Fruit fly (Drosophila melanogaster) whole organism, prepupa: ENCODE measurements around the gene CG15530.

ENCODE experiments used
- CG11762 ChIP-seq: fragments of 200-800 bp; sonication (Bioruptor generic); optimal IDR thresholded peaks from 3 replicates; lab custom pipeline; 2016; ENCODE audit warnings: missing biosample characterization, missing genetic modification characterization; ENCODE audit not compliant: insufficient read depth
- CG1621 ChIP-seq: fragments of 200-800 bp; sonication (Bioruptor generic); optimal IDR thresholded peaks from 3 replicates; lab custom pipeline; 2018; ENCODE audit warnings: missing biosample characterization, mild to moderate bottlenecking, missing genetic modification characterization
- CG4318 ChIP-seq: fragments of 200-800 bp; sonication (Bioruptor generic); optimal IDR thresholded peaks from 3 replicates; lab custom pipeline; 2017; ENCODE audit warnings: missing biosample characterization, mild to moderate bottlenecking, missing genetic modification characterization
- CG8119 ChIP-seq: fragments of 200-800 bp; sonication (Bioruptor generic); IDR thresholded peaks from 3 replicates; pipeline ENCODE4 v1.3.6; 2022; ENCODE audit warnings: missing biosample characterization, missing genetic modification characterization
- Hr39 ChIP-seq: fragments of 200-800 bp; sonication (Bioruptor generic); optimal IDR thresholded peaks from 2 replicates; lab custom pipeline; 2016; ENCODE audit warnings: missing biosample characterization, missing genetic modification characterization
- Sox15 ChIP-seq: fragments of 200-800 bp; sonication (Bioruptor generic); optimal IDR thresholded peaks from 3 replicates; lab custom pipeline; 2016; ENCODE audit warnings: missing biosample characterization, missing genetic modification characterization
- dsx ChIP-seq: fragments of 200-800 bp; optimal IDR thresholded peaks from 3 replicates; lab custom pipeline; 2019; ENCODE audit warnings: missing biosample characterization, mild to moderate bottlenecking, missing genetic modification characterization, moderate library complexity; ENCODE audit not compliant: poor library complexity, severe bottlenecking
- lz ChIP-seq: fragments of 200-800 bp; sonication (Bioruptor generic); optimal IDR thresholded peaks from 3 replicates; lab custom pipeline; 2016; ENCODE audit warnings: missing biosample characterization, missing genetic modification characterization
- salr ChIP-seq, 2 experiments: fragments of 200-800 bp; sonication (Bioruptor generic); optimal IDR thresholded peaks; 3 replicates each; lab custom pipeline; 2016 to 2018; ENCODE audit warnings: missing biosample characterization in 2 of 2, missing genetic modification characterization in 2 of 2, mild to moderate bottlenecking in 1 of 2

- TF ChIP-seq salr (GFP tag; optimal IDR thresholded peaks at IDR 0.05; lab: Kevin White, UChicago) (no peak), CG11762 (no peak), dsx (GFP tag; lab: Kevin White, UChicago) (no peak), Hr39 (GFP tag; lab: Kevin White, UChicago) (no peak), lz (GFP tag; lab: Kevin White, UChicago) (no peak), CG4318 (GFP tag; lab: Kevin White, UChicago) (peak; percentile 20), CG8119 (GFP tag; lab: Robert Waterston, UW) (peak; percentile 61; the same call in 2 of the 3 replicates), CG1621 (no peak), Sox15 (no peak)
Measured at dm6 chr3R:30160312-30160942, 17.2 kb upstream of the CG15530 start, which contains the start of gene CG11498.
